Fruit fly (Drosophila melanogaster) whole organism, adult: ENCODE measurements around the gene Jon25Biii.

Experiments
- CG11617 ChIP-seq: fragments of 200-800 bp; sonication (Bioruptor generic); optimal IDR thresholded peaks from 2 replicates; lab custom pipeline; 2017; ENCODE audit warnings: mild to moderate bottlenecking, missing biosample characterization, missing genetic modification reagents, missing genetic modification characterization
- CG7045 ChIP-seq: fragments of 200-800 bp; sonication (Bioruptor generic); optimal IDR thresholded peaks from 2 replicates; lab custom pipeline; 2017; ENCODE audit warnings: missing biosample characterization, mild to moderate bottlenecking, missing genetic modification characterization
- CG7101 ChIP-seq: fragments of 200-800 bp; sonication (Bioruptor generic); optimal IDR thresholded peaks from 2 replicates; lab custom pipeline; 2018; ENCODE audit warnings: missing biosample characterization, mild to moderate bottlenecking, missing genetic modification characterization, moderate library complexity
- Clk ChIP-seq: fragments of 200-800 bp; sonication (Bioruptor generic); optimal IDR thresholded peaks from 2 replicates; lab custom pipeline; 2017; ENCODE audit warnings: missing biosample characterization, missing genetic modification characterization
- Crg-1 ChIP-seq: fragments of 200-800 bp; sonication (Bioruptor generic); optimal IDR thresholded peaks from 2 replicates; lab custom pipeline; 2016; ENCODE audit warnings: missing biosample characterization, missing genetic modification characterization
- Mnt ChIP-seq: fragments of 200-800 bp; sonication (Bioruptor generic); optimal IDR thresholded peaks from 2 replicates; lab custom pipeline; 2016; ENCODE audit warnings: missing biosample characterization, mild to moderate bottlenecking, missing genetic modification characterization
- pad ChIP-seq: fragments of 200-800 bp; sonication (Bioruptor generic); optimal IDR thresholded peaks from 3 replicates; lab custom pipeline; 2017; ENCODE audit warnings: missing biosample characterization, missing genetic modification characterization, mild to moderate bottlenecking, moderate library complexity, missing genetic modification reagents
- toe ChIP-seq: fragments of 200-800 bp; sonication (Bioruptor generic); optimal IDR thresholded peaks from 2 replicates; lab custom pipeline; 2016; ENCODE audit warnings: missing biosample characterization, missing genetic modification characterization

DNA sequence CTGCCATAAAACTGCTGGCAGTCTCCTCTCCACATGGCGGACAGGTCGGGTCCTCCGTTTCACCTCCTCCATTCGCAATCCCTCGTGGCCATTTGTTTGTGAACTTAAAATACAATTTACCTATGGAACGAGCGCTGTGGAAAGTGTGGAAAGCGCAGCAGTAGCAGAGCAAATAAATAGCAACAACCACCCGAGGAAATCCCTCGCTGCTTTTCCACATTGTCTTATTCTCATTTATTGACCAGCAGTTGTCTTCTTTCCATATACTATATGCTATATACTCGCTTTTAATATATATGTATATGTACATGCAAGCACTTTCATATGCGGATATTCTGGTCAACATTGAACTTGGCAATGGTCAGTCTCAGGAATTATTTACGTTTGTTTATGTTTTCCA, 18.3 kb downstream of the Jon25Biii start, which contains the start of gene hoe1:
- TF ChIP-seq Mnt (GFP tag; lab: Kevin White, UChicago) (no peak), CG7101 (no peak), pad (GFP tag; lab: Kevin White, UChicago) (no peak), CG11617 (GFP tag; lab: Kevin White, UChicago) (no peak), CG7045 (GFP tag; lab: Kevin White, UChicago) (no peak), Crg-1 (GFP tag; lab: Kevin White, UChicago) (no peak), toe (no peak), Clk (GFP tag; lab: Kevin White, UChicago) (no peak)
